Worm (Caenorhabditis elegans) whole organism, L4 larva: Measurements from ENCODE around the gene ZC449.7.
A peak's percentile ranks its signal among the peaks of the same experiment; 100 is the strongest.

Experiments used
- F49E8.2 ChIP-seq: sonication (generic microtip); optimal IDR thresholded peaks from 2 replicates; lab custom pipeline; 2016; ENCODE audit warnings: missing compliant biosample characterization, mild to moderate bottlenecking, missing genetic modification characterization, borderline replicate concordance
- Y75B8A.6 ChIP-seq: fragments of 200-800 bp; sonication (Bioruptor generic); IDR thresholded peaks from 2 replicates; pipeline ENCODE4 v1.3.6; 2022; ENCODE audit warnings: missing genetic modification reagents, missing genetic modification characterization, missing compliant biosample characterization
- aha-1 ChIP-seq: fragments of 150-350 bp; peaks from one replicate; lab custom pipeline; 2014; ENCODE audit warnings: missing biosample characterization, missing genetic modification characterization
- daf-16 ChIP-seq, 3 experiments: sonication (generic microtip); optimal IDR thresholded peaks; 2 replicates each; lab custom pipeline; 2016 to 2017; ENCODE audit warnings: missing genetic modification characterization in 3 of 3, missing genetic modification reagents in 3 of 3, mild to moderate bottlenecking in 2 of 3, missing compliant biosample characterization in 2 of 3, missing biosample characterization in 1 of 3, moderate library complexity in 1 of 3
- lin-38 ChIP-seq: fragments of 200-800 bp; sonication (Bioruptor generic); IDR thresholded peaks from 2 replicates; pipeline ENCODE4 v1.3.6; 2022; ENCODE audit warnings: missing genetic modification reagents, missing genetic modification characterization, missing compliant biosample characterization
- lsy-2 ChIP-seq, 2 experiments: fragments of 150-350 bp in 1 of 2; sonication (generic microtip) in 1 of 2; optimal IDR thresholded peaks; 2 replicates each; lab custom pipeline; 2014 to 2017; ENCODE audit warnings: missing biosample characterization in 2 of 2, missing genetic modification characterization in 2 of 2
- mdl-1 ChIP-seq, 2 experiments: fragments of 150-350 bp in 1 of 2; sonication (generic microtip) in 1 of 2; optimal IDR thresholded peaks; 2 replicates each; lab custom pipeline; 2014 to 2017; ENCODE audit warnings: missing biosample characterization in 2 of 2, missing genetic modification characterization in 2 of 2
- mes-2 ChIP-seq: sonication (generic microtip); optimal IDR thresholded peaks from 2 replicates; lab custom pipeline; 2016; ENCODE audit warnings: missing genotype, mild to moderate bottlenecking, missing genetic modification characterization, missing compliant biosample characterization; ENCODE audit not compliant: poor library complexity, severe bottlenecking
- nhr-28 ChIP-seq: fragments of 150-350 bp; optimal IDR thresholded peaks from 2 replicates; lab custom pipeline; 2014; ENCODE audit warnings: missing biosample characterization, missing genetic modification characterization
- set-16 ChIP-seq: fragments of 200-800 bp; sonication (Bioruptor generic); IDR thresholded peaks from 2 replicates; pipeline ENCODE4 v1.3.6; 2022; ENCODE audit warnings: missing genetic modification reagents, missing genetic modification characterization, missing compliant biosample characterization
- skn-1 ChIP-seq: fragments of 150-350 bp; optimal IDR thresholded peaks from 2 replicates; lab custom pipeline; 2014; ENCODE audit warnings: missing biosample characterization, missing genetic modification characterization
- tra-1 ChIP-seq: fragments of 200-800 bp; sonication (Bioruptor generic); IDR thresholded peaks from 2 replicates; pipeline ENCODE4 v1.3.6; 2022; ENCODE audit warnings: missing genetic modification reagents, missing genetic modification characterization, missing compliant biosample characterization
- unc-62 ChIP-seq, 3 experiments: fragments of 150-350 bp in 1 of 3; sonication (generic microtip); optimal IDR thresholded peaks in 2 of 3; peaks in 1 of 3; 1 replicate in 1 of 3; 2 replicates in 2 of 3; lab custom pipeline; 2014 to 2017; ENCODE audit warnings: missing biosample characterization in 3 of 3, missing genetic modification characterization in 3 of 3, missing genetic modification reagents in 3 of 3, missing genotype in 1 of 3
- zfp-2 ChIP-seq: sonication (generic microtip); optimal IDR thresholded peaks from 2 replicates; lab custom pipeline; 2016; ENCODE audit warnings: mild to moderate bottlenecking, missing genetic modification characterization, missing compliant biosample characterization

ZC449.7 gene

ce11 chrX:5063750-5064652, 50.1 kb downstream of the ZC449.7 start, which contains the start of gene C24H10.2 (continued):
- TF ChIP-seq zfp-2 (tag; lab: Kevin White, UChicago), result no peak
- TF ChIP-seq mdl-1 (tag; optimal IDR thresholded peaks at IDR 0.05; lab: Kevin White, UChicago), result peak in 1 of 2 experiments; percentile 58
- no peak for TF ChIP-seq unc-62 (GFP tag; optimal IDR thresholded peaks at IDR 0.05 in 1 of 2; lab: Kevin White, UChicago)
- TF ChIP-seq unc-62 (tag; optimal IDR thresholded peaks at IDR 0.05; lab: Kevin White, UChicago), result no peak
- TF ChIP-seq set-16 (GFP tag; lab: Robert Waterston, UW), result peak; percentile 76
- no peak for TF ChIP-seq Y75B8A.6 (GFP tag; lab: Robert Waterston, UW)
- TF ChIP-seq nhr-28 (tag; lab: Kevin White, UChicago), result peak; percentile 49
- TF ChIP-seq F49E8.2, result no peak
- TF ChIP-seq lsy-2 (tag; optimal IDR thresholded peaks at IDR 0.05; lab: Kevin White, UChicago), result peak; percentile 50 to 54
- TF ChIP-seq tra-1 (GFP tag; lab: Robert Waterston, UW), result 0 out of 2 replicates have a peak, but pooled peaks have one; percentile 51
- TF ChIP-seq aha-1 (tag; lab: Kevin White, UChicago), result peak; percentile 32
- peak; percentile 61 for TF ChIP-seq mes-2 (tag; lab: Kevin White, UChicago)
- peak; percentile 51 for TF ChIP-seq lin-38 (GFP tag; lab: Robert Waterston, UW)
- TF ChIP-seq daf-16 (GFP tag; optimal IDR thresholded peaks at IDR 0.05; lab: Kevin White, UChicago), result peak; percentile 23 to 25
- TF ChIP-seq daf-16 (tag; optimal IDR thresholded peaks at IDR 0.05; lab: Kevin White, UChicago), result peak; percentile 79
- TF ChIP-seq skn-1 (tag; lab: Kevin White, UChicago), result no peak
